Fruit fly (Drosophila melanogaster): ENCODE results near the gene CG33003.

Gene CG33003

dm6 chr2L:4444457-4444856 lies 43.7 kb downstream of the CG33003 start, which contains the start of the genes morgue and Elp3:
Gene morgue, minus strand, starts transcription at chr2L:4444680.
Gene Elp3, plus strand, starts transcription at chr2L:4444732.
- TF ChIP-seq CG10274 (GFP tag; optimal IDR thresholded peaks at IDR 0.05) (no peak), CG8359 (GFP tag; optimal IDR thresholded peaks at IDR 0.05; ENCODE audit: borderline replicate concordance) (no peak), jigr1 (GFP tag; IDR thresholded peaks at IDR 0.05) (no peak), YL-1 (GFP tag; optimal IDR thresholded peaks at IDR 0.05) (peak; percentile 89), Ravus (GFP tag; IDR thresholded peaks at IDR 0.05) (no peak), gsb-n (tag; optimal IDR thresholded peaks at IDR 0.05) (no peak), CG10267 (tag; optimal IDR thresholded peaks at IDR 0.05) (peak; percentile 56), CG15011 (GFP tag; optimal IDR thresholded peaks at IDR 0.05) (no peak), CG7987 (GFP tag; optimal IDR thresholded peaks at IDR 0.05) (no peak), ERR (GFP tag; optimal IDR thresholded peaks at IDR 0.05) (no peak), CG11560 (tag; IDR thresholded peaks at IDR 0.05) (peak; percentile 60; the same call in 1 of the 3 replicates), vvl (GFP tag; IDR thresholded peaks at IDR 0.05) (no peak), Opbp (GFP tag; IDR thresholded peaks at IDR 0.05; ENCODE audit: partially characterized antibody) (peak; percentile 72; the same call in 2 of the 3 replicates), CG5245 (GFP tag; optimal IDR thresholded peaks at IDR 0.05) (no peak), MTF-1 (GFP tag; optimal IDR thresholded peaks at IDR 0.05; ENCODE audit: borderline replicate concordance) (no peak), mam (GFP tag; optimal IDR thresholded peaks at IDR 0.05) (no peak), CG14710 (tag; optimal IDR thresholded peaks at IDR 0.05) (peak; percentile 55), Sin3A (optimal IDR thresholded peaks at IDR 0.05) (peak; percentile 53), CG14860 (GFP tag; IDR thresholded peaks at IDR 0.05; ENCODE audit: partially characterized antibody) (peak; percentile 72), Camta (GFP tag; optimal IDR thresholded peaks at IDR 0.05) (no peak), CG34376 (GFP tag; optimal IDR thresholded peaks at IDR 0.05) (no peak), Pdp1 (GFP tag; optimal IDR thresholded peaks at IDR 0.05) (peak in 1 of 2 experiments; percentile 30), unpg (GFP tag; optimal IDR thresholded peaks at IDR 0.05) (no peak), dm (GFP tag; optimal IDR thresholded peaks at IDR 0.05) (peak; percentile 89), CG17829 (tag; optimal IDR thresholded peaks at IDR 0.05) (peak; percentile 49), CG14014 (GFP tag; IDR thresholded peaks at IDR 0.05) (no peak), az2 (GFP tag; optimal IDR thresholded peaks at IDR 0.05) (no peak), btn (GFP tag; optimal IDR thresholded peaks at IDR 0.05) (no peak), CG1024 (GFP tag; IDR thresholded peaks at IDR 0.05) (no peak), Lpt (GFP tag; optimal IDR thresholded peaks at IDR 0.05) (no peak), CG15479 (GFP tag; optimal IDR thresholded peaks at IDR 0.05) (no peak), CG13287 (GFP tag; IDR thresholded peaks at IDR 0.05; ENCODE audit: partially characterized antibody) (peak; percentile 78), MESR4 (GFP tag; optimal IDR thresholded peaks at IDR 0.05) (peak; percentile 86), row (GFP tag; IDR thresholded peaks at IDR 0.05) (0 out of 3 replicates have a peak, but pooled peaks have one; percentile 14), CG4282 (GFP tag; optimal IDR thresholded peaks at IDR 0.05) (no peak), CG8290 (GFP tag; optimal IDR thresholded peaks at IDR 0.05) (no peak), CG8290 (tag; optimal IDR thresholded peaks at IDR 0.05) (peak in 1 of 2 experiments; percentile 50), br (optimal IDR thresholded peaks at IDR 0.05) (no peak), CG10543 (GFP tag; optimal IDR thresholded peaks at IDR 0.05) (no peak), tgo (GFP tag; IDR thresholded peaks at IDR 0.05) (no peak), CG30020 (tag; optimal IDR thresholded peaks at IDR 0.05) (peak; percentile 25), CG15514 (GFP tag; optimal IDR thresholded peaks at IDR 0.05) (peak; percentile 51), Aef1 (GFP tag; IDR thresholded peaks at IDR 0.05) (no peak), CG34422 (GFP tag; IDR thresholded peaks at IDR 0.05) (no peak; the same call in 2 of the 3 replicates), CG9797 (GFP tag; optimal IDR thresholded peaks at IDR 0.05) (peak; percentile 71), CG6272 (GFP tag; IDR thresholded peaks at IDR 0.05) (no peak), CG6791 (GFP tag; IDR thresholded peaks at IDR 0.05; ENCODE audit: partially characterized antibody) (peak; percentile 77), CG1603 (tag; optimal IDR thresholded peaks at IDR 0.05) (peak; percentile 94), gfzf (GFP tag; optimal IDR thresholded peaks at IDR 0.05) (peak; percentile 81), salm (tag; optimal IDR thresholded peaks at IDR 0.05) (no peak), HmgZ (tag; optimal IDR thresholded peaks at IDR 0.05) (peak; percentile 26), Fer1 (GFP tag; optimal IDR thresholded peaks at IDR 0.05) (peak; percentile 17)
